Worm (Caenorhabditis elegans) whole organism, L4/young adult: ENCODE results near the gene ape-1.
A peak's percentile ranks its signal among the peaks of the same experiment; 100 is the strongest.

ENCODE experiments used
- dao-5 ChIP-seq: sonication (generic microtip); optimal IDR thresholded peaks from 2 replicates; lab custom pipeline; 2016; ENCODE audit warnings: missing genotype, missing genetic modification characterization, moderate library complexity, missing compliant biosample characterization
- him-1 ChIP-seq: sonication (generic microtip); optimal IDR thresholded peaks from 2 replicates; lab custom pipeline; 2016; ENCODE audit warnings: missing genotype, missing genetic modification reagents, missing genetic modification characterization, missing compliant biosample characterization

ce11 chrV:11644166-11644565 is 31.6 kb upstream of the ape-1 start, which contains the start of gene bir-1:
- TF ChIP-seq him-1 (tag; lab: Kevin White, UChicago) (peak; percentile 44), dao-5 (tag; lab: Kevin White, UChicago) (no peak)
